Worm (Caenorhabditis elegans) whole organism, L4 larva: ENCODE data around the gene K09F6.7.

Experiments
- ama-1 ChIP-seq: fragments of 150-350 bp; optimal IDR thresholded peaks from 2 replicates; lab custom pipeline; 2014; ENCODE audit warnings: inconsistent platforms, mixed read lengths
- ceh-20 ChIP-seq: fragments of 200-800 bp; sonication (Bioruptor generic); IDR thresholded peaks from 2 replicates; pipeline ENCODE4 v1.3.6; 2022; ENCODE audit warnings: missing genetic modification reagents, missing genetic modification characterization, missing compliant biosample characterization
- lir-3 ChIP-seq: sonication (generic microtip); optimal IDR thresholded peaks from 2 replicates; lab custom pipeline; 2016; ENCODE audit warnings: mild to moderate bottlenecking, missing genetic modification characterization, missing compliant biosample characterization
- nhr-237 ChIP-seq: sonication (generic microtip); optimal IDR thresholded peaks from 2 replicates; lab custom pipeline; 2017; ENCODE audit warnings: missing biosample characterization, missing genetic modification characterization
- pqm-1 ChIP-seq: sonication (generic microtip); optimal IDR thresholded peaks from 2 replicates; lab custom pipeline; 2017; ENCODE audit warnings: missing biosample characterization, missing genetic modification characterization
- saeg-2 ChIP-seq: fragments of 200-800 bp; sonication (Bioruptor generic); IDR thresholded peaks from 2 replicates; pipeline ENCODE4 v1.3.6; 2022; ENCODE audit warnings: missing genetic modification reagents, missing genetic modification characterization, missing compliant biosample characterization
- unc-130 ChIP-seq: sonication (generic microtip); optimal IDR thresholded peaks from 2 replicates; lab custom pipeline; 2016; ENCODE audit warnings: missing genetic modification reagents, missing genetic modification characterization, missing compliant biosample characterization
- unc-62 ChIP-seq, 3 experiments: fragments of 150-350 bp in 1 of 3; sonication (generic microtip); optimal IDR thresholded peaks in 2 of 3; peaks in 1 of 3; 1 replicate in 1 of 3; 2 replicates in 2 of 3; lab custom pipeline; 2014 to 2017; ENCODE audit warnings: missing biosample characterization in 3 of 3, missing genetic modification characterization in 3 of 3, missing genetic modification reagents in 3 of 3, missing genotype in 1 of 3

DNA sequence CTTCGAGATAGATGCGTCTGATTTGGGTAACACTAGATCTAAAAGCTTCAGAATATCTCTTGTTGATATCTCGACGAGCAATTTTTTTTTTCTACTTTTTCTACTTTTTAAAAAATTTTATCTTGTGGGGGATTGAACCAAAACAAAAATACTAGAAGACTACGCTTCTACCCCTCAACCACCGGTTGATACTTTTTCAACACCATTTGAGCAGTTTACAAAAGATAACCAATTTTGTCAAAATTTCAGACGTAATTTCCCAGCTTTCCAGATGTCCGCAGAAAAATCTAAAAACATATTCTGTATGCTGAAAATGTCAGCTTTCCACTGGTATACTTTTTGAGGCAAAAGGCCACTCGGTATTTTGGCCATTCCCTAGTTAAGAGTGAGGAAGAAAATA is 12.6 kb upstream of the K09F6.7 start:
- TF ChIP-seq nhr-237 (tag; lab: Kevin White, UChicago) (no peak), lir-3 (tag; lab: Kevin White, UChicago) (no peak), ceh-20 (GFP tag; lab: Robert Waterston, UW) (no peak), unc-130 (GFP tag; lab: Kevin White, UChicago) (no peak), pqm-1 (tag; lab: Kevin White, UChicago) (no peak), saeg-2 (no peak), ama-1 (no peak), unc-62 (GFP tag; optimal IDR thresholded peaks at IDR 0.05 in 1 of 2; lab: Kevin White, UChicago) (no peak), unc-62 (tag; optimal IDR thresholded peaks at IDR 0.05; lab: Kevin White, UChicago) (no peak)
